Worm (Caenorhabditis elegans): ENCODE measurements around the gene srh-17.
A peak's percentile ranks its signal among the peaks of the same experiment; 100 is the strongest.

srh-17 gene

ce11 chrV:14688097-14688912 lies 27.2 kb downstream of the srh-17 start, which contains the start of gene C47E8.11 (continued):
- TF ChIP-seq xnd-1 (tag; optimal IDR thresholded peaks at IDR 0.05) (peak; percentile 23), F57A8.1 (GFP tag; optimal IDR thresholded peaks at IDR 0.05) (no peak), rpc-1 (optimal IDR thresholded peaks at IDR 0.05) (no peak), rpc-1 (tag; optimal IDR thresholded peaks at IDR 0.05) (no peak), tbp1 (GFP tag; optimal IDR thresholded peaks at IDR 0.05) (peak; percentile 67), nfyb-1 (GFP tag; IDR thresholded peaks at IDR 0.05) (peak; percentile 75), sptf-2 (GFP tag; optimal IDR thresholded peaks at IDR 0.05) (peak; percentile 16), F52B5.7 (tag; optimal IDR thresholded peaks at IDR 0.05) (peak; percentile 48), dox-1 (GFP tag; IDR thresholded peaks at IDR 0.05) (peak; percentile 76), F10E7.11 (tag; optimal IDR thresholded peaks at IDR 0.05) (peak; percentile 85), lir-1 (GFP tag; conservative IDR thresholded peaks at IDR 0.05) (no peak), snpc-1.3 (tag; optimal IDR thresholded peaks at IDR 0.05; ENCODE audit: insufficient read depth) (peak; percentile 82), hlh-12 (tag; optimal IDR thresholded peaks at IDR 0.05) (no peak), ets-4 (GFP tag; optimal IDR thresholded peaks at IDR 0.05) (peak; percentile 46), ztf-18 (tag; optimal IDR thresholded peaks at IDR 0.05) (peak; percentile 43), D2030.7 (GFP tag; IDR thresholded peaks at IDR 0.05) (peak; percentile 39; the same call in 1 of the 2 replicates), aptf-3 (GFP tag; IDR thresholded peaks at IDR 0.05) (no peak), T07F8.4 (tag; optimal IDR thresholded peaks at IDR 0.05) (peak; percentile 7), C06A6.2 (GFP tag; conservative IDR thresholded peaks at IDR 0.05) (peak; percentile 48; the same call in 1 of the 2 replicates), Y56A3A.18 (GFP tag; IDR thresholded peaks at IDR 0.05) (peak; percentile 92), akir-1 (GFP tag; optimal IDR thresholded peaks at IDR 0.05) (no peak), efl-1 (GFP tag; optimal IDR thresholded peaks at IDR 0.05) (peak; percentile 19), nhr-80 (tag; optimal IDR thresholded peaks at IDR 0.05) (peak; percentile 32), die-1 (tag; optimal IDR thresholded peaks at IDR 0.05) (peak; percentile 40), B0261.1 (tag; optimal IDR thresholded peaks at IDR 0.05) (peak; percentile 6), ztf-22 (GFP tag; optimal IDR thresholded peaks at IDR 0.05) (no peak), hmg-20 (GFP tag; IDR thresholded peaks at IDR 0.05) (peak; percentile 57), sdz-38 (tag; optimal IDR thresholded peaks at IDR 0.05) (no peak), egl-18 (GFP tag; IDR thresholded peaks at IDR 0.05) (no peak), Y67H2A.10 (GFP tag; conservative IDR thresholded peaks at IDR 0.05) (no peak), Y53G8AR.9 (GFP tag; conservative IDR thresholded peaks at IDR 0.05) (peak; percentile 68), lag-1 (GFP tag; IDR thresholded peaks at IDR 0.05) (peak; percentile 6; the same call in 1 of the 2 replicates), ama-1 (optimal IDR thresholded peaks at IDR 0.05) (peak; percentile 92), ama-1 (GFP tag; optimal IDR thresholded peaks at IDR 0.05) (peak; percentile 57 to 77), F49E8.2 (tag; optimal IDR thresholded peaks at IDR 0.05; ENCODE audit: insufficient read depth) (peak; percentile 94), snpc-3.4 (tag; optimal IDR thresholded peaks at IDR 0.05) (peak; percentile 88), madf-6 (GFP tag; IDR thresholded peaks at IDR 0.05) (peak; percentile 84), athp-1 (tag; optimal IDR thresholded peaks at IDR 0.05) (peak; percentile 41), snpc-4 (GFP tag; optimal IDR thresholded peaks at IDR 0.05) (peak; percentile 3), snpc-4 (tag; optimal IDR thresholded peaks at IDR 0.05) (peak in 2 of 4 experiments; percentile 39 to 74), ekl-4 (GFP tag; IDR thresholded peaks at IDR 0.05) (peak; percentile 77; the same call in 1 of the 2 replicates), egl-44 (GFP tag; IDR thresholded peaks at IDR 0.05) (no peak), let-607 (tag; optimal IDR thresholded peaks at IDR 0.05) (peak in 1 of 2 experiments; percentile 60), hlh-26 (GFP tag; conservative IDR thresholded peaks at IDR 0.05) (no peak), madf-3 (GFP tag; IDR thresholded peaks at IDR 0.05) (peak; percentile 72; the same call in 1 of the 2 replicates), pbrm-1 (GFP tag; IDR thresholded peaks at IDR 0.05) (peak; percentile 85), ztf-26 (tag; optimal IDR thresholded peaks at IDR 0.05) (peak; percentile 74), atf-7 (tag; optimal IDR thresholded peaks at IDR 0.05) (peak; percentile 34)
